Worm (Caenorhabditis elegans) whole organism, early embryonic: ENCODE data around the gene C06A12.8.

Source experiments
- B0310.2 ChIP-seq: sonication (generic microtip); optimal IDR thresholded peaks from 2 replicates; lab custom pipeline; 2016; ENCODE audit warnings: mild to moderate bottlenecking, missing genetic modification characterization, missing compliant biosample characterization
- F13C5.2 ChIP-seq: sonication (generic microtip); optimal IDR thresholded peaks from 2 replicates; lab custom pipeline; 2017; ENCODE audit warnings: mild to moderate bottlenecking, missing genetic modification characterization, inconsistent platforms, missing compliant biosample characterization
- aly-1 ChIP-seq: sonication (generic microtip); optimal IDR thresholded peaks from 2 replicates; lab custom pipeline; 2016; ENCODE audit warnings: missing genetic modification characterization, missing compliant biosample characterization
- ama-1 ChIP-seq: fragments of 150-350 bp; optimal IDR thresholded peaks from 2 replicates; lab custom pipeline; 2014
- ceh-13 ChIP-seq: fragments of 200-800 bp; sonication (Bioruptor generic); optimal IDR thresholded peaks from 2 replicates; lab custom pipeline; 2018; ENCODE audit warnings: mild to moderate bottlenecking, missing genetic modification characterization, missing compliant biosample characterization
- ceh-36 ChIP-seq: sonication (generic microtip); optimal IDR thresholded peaks from 2 replicates; lab custom pipeline; 2016; ENCODE audit warnings: missing genetic modification characterization, inconsistent platforms, missing compliant biosample characterization
- ets-7 ChIP-seq: sonication (generic microtip); optimal IDR thresholded peaks from 2 replicates; lab custom pipeline; 2016; ENCODE audit warnings: missing genotype, missing genetic modification characterization, missing compliant biosample characterization
- flt-1 ChIP-seq: fragments of 200-800 bp; sonication (Bioruptor generic); IDR thresholded peaks from 2 replicates; pipeline ENCODE4 v1.3.6; 2022; ENCODE audit warnings: missing genetic modification characterization, missing compliant biosample characterization
- hmbx-1 ChIP-seq: sonication (generic microtip); optimal IDR thresholded peaks from 2 replicates; lab custom pipeline; 2016; ENCODE audit warnings: mild to moderate bottlenecking, missing genetic modification characterization, missing compliant biosample characterization
- hmg-4 ChIP-seq: fragments of 200-800 bp; sonication (Bioruptor generic); optimal IDR thresholded peaks from 2 replicates; lab custom pipeline; 2018; ENCODE audit warnings: mild to moderate bottlenecking, missing genetic modification characterization, missing compliant biosample characterization
- hnd-1 ChIP-seq: sonication (generic microtip); optimal IDR thresholded peaks from 2 replicates; lab custom pipeline; 2016; ENCODE audit warnings: missing genetic modification characterization, missing compliant biosample characterization
- pes-1 ChIP-seq: fragments of 200-800 bp; sonication (Bioruptor generic); IDR thresholded peaks from 2 replicates; pipeline ENCODE4 v1.3.6; 2022; ENCODE audit warnings: missing genetic modification reagents, missing genetic modification characterization, missing compliant biosample characterization
- scrt-1 ChIP-seq: fragments of 200-800 bp; sonication (Bioruptor generic); IDR thresholded peaks from 2 replicates; pipeline ENCODE4 v1.3.6; 2022; ENCODE audit warnings: missing genetic modification characterization, missing compliant biosample characterization
- sea-1 ChIP-seq: fragments of 200-800 bp; sonication (Bioruptor generic); conservative IDR thresholded peaks from 2 replicates; pipeline ENCODE4 v1.3.6; 2022; ENCODE audit warnings: missing genetic modification characterization, missing compliant biosample characterization
- tbx-11 ChIP-seq: fragments of 200-800 bp; sonication (Bioruptor generic); IDR thresholded peaks from 2 replicates; pipeline ENCODE4 v1.3.6; 2022; ENCODE audit warnings: missing genetic modification characterization, missing compliant biosample characterization
- tbx-37 ChIP-seq: fragments of 200-800 bp; sonication (Bioruptor generic); conservative IDR thresholded peaks from 2 replicates; pipeline ENCODE4 v1.3.6; 2022; ENCODE audit warnings: missing genetic modification reagents, missing genetic modification characterization, missing compliant biosample characterization
- tra-4 ChIP-seq: sonication (generic microtip); optimal IDR thresholded peaks from 2 replicates; lab custom pipeline; 2017; ENCODE audit warnings: missing genetic modification characterization, missing compliant biosample characterization

The C06A12.8 gene

DNA sequence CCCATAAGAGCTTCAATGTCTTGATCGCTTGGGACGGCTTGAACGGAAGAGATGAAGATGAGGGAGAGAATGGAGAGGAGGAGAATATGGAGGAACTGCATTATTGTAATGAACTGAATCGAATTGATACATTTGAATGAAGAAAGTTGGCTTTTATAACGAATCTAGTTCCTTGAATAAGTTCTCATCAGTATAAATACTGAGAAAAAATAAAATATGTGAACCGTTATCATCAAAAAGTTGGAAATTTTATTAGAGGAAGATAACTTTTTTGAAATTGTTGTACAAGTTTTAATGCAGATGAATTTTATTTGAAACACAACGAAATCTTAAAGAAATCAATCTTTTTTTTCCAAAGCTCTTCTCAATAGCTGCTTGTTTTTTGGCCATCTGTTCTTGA, 30.1 kb upstream of the C06A12.8 start, which contains the start of gene T02D1.7:
Gene T02D1.7, minus strand, starts transcription at position 101 of the 400 bp plus-strand sequence.
- TF ChIP-seq tbx-37 (no peak), flt-1 (GFP tag; lab: Robert Waterston, UW) (no peak), hmg-4 (no peak), sea-1 (GFP tag; lab: Robert Waterston, UW) (no peak), ets-7 (tag; lab: Kevin White, UChicago) (no peak), tra-4 (no peak)

ce11 chrIV:17407491-17407890, 29.6 kb upstream of the C06A12.8 start, which contains the start of gene T02D1.9:
T02D1.9 (minus strand) TSS chrIV:17407591.
- TF ChIP-seq scrt-1 (GFP tag; lab: Robert Waterston, UW), result no peak
- TF ChIP-seq ceh-13, result no peak
- no peak for TF ChIP-seq F13C5.2 (tag; lab: Kevin White, UChicago)
- TF ChIP-seq flt-1 (GFP tag; lab: Robert Waterston, UW), result no peak
- TF ChIP-seq ceh-36, result no peak

DNA sequence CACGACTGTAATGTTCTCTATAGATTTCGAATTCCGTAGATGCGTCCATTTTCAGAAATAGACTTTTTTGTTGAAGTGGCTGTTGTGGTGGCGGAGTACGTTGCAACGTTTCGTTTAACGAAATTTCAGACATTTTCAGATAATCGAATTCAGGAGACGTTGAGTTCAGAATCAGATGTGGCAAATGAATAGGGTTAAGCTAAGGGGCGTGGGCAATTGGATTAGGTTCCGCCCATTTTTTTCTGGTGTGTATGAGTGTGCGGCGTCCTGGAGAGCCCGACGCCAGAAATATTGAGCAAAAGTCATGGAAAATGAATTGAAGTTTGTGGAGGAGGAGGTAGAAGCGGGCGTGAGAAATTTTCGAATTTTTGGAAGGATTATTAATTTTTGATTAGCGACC, 23.8 kb upstream of the C06A12.8 start:
- TF ChIP-seq ets-7 (tag; lab: Kevin White, UChicago) (no peak), ceh-36 (no peak), hmg-4 (no peak), flt-1 (GFP tag; lab: Robert Waterston, UW) (no peak), hnd-1 (no peak), tra-4 (no peak), aly-1 (tag; lab: Kevin White, UChicago) (no peak)

DNA sequence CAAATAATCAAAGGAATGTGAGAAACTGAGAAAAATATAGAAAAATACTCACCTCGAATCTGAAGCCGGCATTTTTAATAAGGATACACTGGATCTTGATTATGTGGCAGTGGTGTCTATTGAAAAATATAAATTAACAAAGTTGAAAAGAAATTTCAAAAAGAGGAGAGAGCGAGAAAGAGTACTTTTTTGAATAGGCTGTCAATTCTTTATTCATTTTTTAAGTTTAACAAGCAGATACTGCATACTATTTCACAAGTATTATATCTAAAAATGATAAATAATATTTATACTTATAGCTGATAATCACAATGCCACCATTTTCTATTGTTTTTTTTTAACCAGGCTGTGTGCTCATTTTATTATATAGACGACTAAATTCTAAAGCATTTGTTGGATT, 19.4 kb upstream of the C06A12.8 start, which contains the start of gene npr-26:
Gene npr-26, minus strand, starts transcription at position 101 of the 400 bp plus-strand sequence.
- TF ChIP-seq B0310.2 (tag; lab: Kevin White, UChicago) (no peak), hmbx-1 (tag; lab: Kevin White, UChicago) (no peak), flt-1 (GFP tag; lab: Robert Waterston, UW) (no peak), tra-4 (no peak), pes-1 (no peak), hnd-1 (no peak), ets-7 (tag; lab: Kevin White, UChicago) (no peak), ceh-13 (no peak), hmg-4 (no peak), scrt-1 (GFP tag; lab: Robert Waterston, UW) (no peak)

ce11 chrIV:17426970-17427369, 10.2 kb upstream of the C06A12.8 start:
- TF ChIP-seq ceh-36 (no peak), scrt-1 (GFP tag; lab: Robert Waterston, UW) (no peak), hmg-4 (no peak), hnd-1 (no peak), aly-1 (tag; lab: Kevin White, UChicago) (no peak), tra-4 (no peak), ceh-13 (no peak), ama-1 (lab: Kevin White, UChicago) (no peak), ets-7 (tag; lab: Kevin White, UChicago) (no peak), flt-1 (GFP tag; lab: Robert Waterston, UW) (no peak), hmbx-1 (tag; lab: Kevin White, UChicago) (no peak), B0310.2 (tag; lab: Kevin White, UChicago) (no peak), tbx-37 (no peak), F13C5.2 (tag; lab: Kevin White, UChicago) (no peak), sea-1 (GFP tag; lab: Robert Waterston, UW) (no peak)

DNA sequence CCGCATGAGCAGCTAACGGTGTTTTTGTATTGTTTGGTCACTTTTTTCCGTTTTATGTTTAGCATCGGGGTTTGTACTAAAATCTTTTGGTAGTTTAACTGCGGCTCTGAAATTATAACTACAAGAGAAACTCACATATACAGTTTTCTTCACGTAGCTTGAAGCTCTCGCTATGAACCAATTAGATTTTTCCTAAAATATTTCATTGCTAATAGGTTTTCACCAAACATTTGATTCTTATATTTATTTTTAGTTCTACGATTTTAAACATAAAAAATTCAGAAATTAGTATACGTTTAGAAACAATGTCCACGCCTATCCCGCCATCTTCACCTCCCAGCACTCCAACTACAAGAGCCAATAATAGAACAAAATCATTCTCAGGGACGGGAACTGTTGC, 9.7 kb upstream of the C06A12.8 start, which contains the start of gene C06A12.3:
Gene C06A12.3, plus strand, starts transcription at position 301 of the 400 bp plus-strand sequence.
- TF ChIP-seq flt-1 (GFP tag; lab: Robert Waterston, UW), result no peak
- TF ChIP-seq hmg-4, result no peak
- no peak for TF ChIP-seq scrt-1 (GFP tag; lab: Robert Waterston, UW)
- no peak for TF ChIP-seq tbx-11 (GFP tag; lab: Robert Waterston, UW)

DNA sequence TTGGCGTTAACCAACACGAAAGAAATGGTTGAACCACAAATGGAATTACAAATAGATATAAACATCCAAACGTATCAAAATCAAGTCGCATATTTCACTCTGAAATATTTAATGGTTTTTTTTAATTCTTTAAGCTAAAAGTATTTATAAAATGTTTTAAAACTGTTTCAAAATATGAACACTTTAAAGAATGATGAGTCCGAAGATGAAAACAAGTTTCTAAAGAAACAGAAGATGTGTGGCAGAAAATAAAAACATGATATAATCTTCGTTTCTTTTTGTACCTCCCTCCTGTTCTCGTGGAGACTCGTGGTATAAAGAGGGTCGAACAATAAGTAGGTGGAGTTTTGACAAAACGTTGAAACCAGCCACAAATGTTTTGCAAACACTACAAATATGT, 5.9 kb upstream of the C06A12.8 start, which contains the start of gene lact-6:
Gene lact-6, minus strand, starts transcription at position 101 of the 400 bp plus-strand sequence.
- TF ChIP-seq tra-4, result no peak
- no peak for TF ChIP-seq ama-1 (lab: Kevin White, UChicago)
- TF ChIP-seq F13C5.2 (tag; lab: Kevin White, UChicago), result no peak
- no peak for TF ChIP-seq hmg-4
- TF ChIP-seq ceh-36, result no peak
- no peak for TF ChIP-seq hnd-1
- TF ChIP-seq flt-1 (GFP tag; lab: Robert Waterston, UW), result no peak
- TF ChIP-seq hmbx-1 (tag; lab: Kevin White, UChicago), result no peak
- TF ChIP-seq aly-1 (tag; lab: Kevin White, UChicago), result no peak
- TF ChIP-seq pes-1, result no peak
- no peak for TF ChIP-seq ceh-13
- no peak for TF ChIP-seq ets-7 (tag; lab: Kevin White, UChicago)
- TF ChIP-seq sea-1 (GFP tag; lab: Robert Waterston, UW), result no peak
- no peak for TF ChIP-seq B0310.2 (tag; lab: Kevin White, UChicago)
- no peak for TF ChIP-seq tbx-37
- TF ChIP-seq scrt-1 (GFP tag; lab: Robert Waterston, UW), result no peak
- TF ChIP-seq tbx-11 (GFP tag; lab: Robert Waterston, UW), result no peak

ce11 chrIV:17432223-17432826, 4.8 kb upstream of the C06A12.8 start:
- TF ChIP-seq ceh-13 (no peak), flt-1 (GFP tag; lab: Robert Waterston, UW) (no peak), tbx-37 (no peak), hnd-1 (no peak), B0310.2 (tag; lab: Kevin White, UChicago) (no peak), ama-1 (lab: Kevin White, UChicago) (no peak), hmbx-1 (tag; lab: Kevin White, UChicago) (no peak), aly-1 (tag; lab: Kevin White, UChicago) (no peak), ets-7 (tag; lab: Kevin White, UChicago) (no peak), hmg-4 (no peak), ceh-36 (no peak), sea-1 (GFP tag; lab: Robert Waterston, UW) (no peak), scrt-1 (GFP tag; lab: Robert Waterston, UW) (no peak), tra-4 (no peak), pes-1 (no peak), tbx-11 (GFP tag; lab: Robert Waterston, UW) (no peak), F13C5.2 (tag; lab: Kevin White, UChicago) (no peak)
